Fruit fly (Drosophila melanogaster) whole organism, embryonic: Measurements from ENCODE around the gene Vdup1.
A peak's percentile ranks its signal among the peaks of the same experiment; 100 is the strongest.

Experiments used
- Atf3 ChIP-seq: fragments of 200-800 bp; sonication (Bioruptor generic); optimal IDR thresholded peaks from 3 replicates; lab custom pipeline; 2016; ENCODE audit warnings: missing biosample characterization, missing genetic modification characterization
- CG10147 ChIP-seq: fragments of 200-800 bp; sonication (Bioruptor generic); optimal IDR thresholded peaks from 2 replicates; lab custom pipeline; 2019; ENCODE audit warnings: missing biosample characterization, mild to moderate bottlenecking, missing genetic modification characterization, moderate library complexity
- CG10267 ChIP-seq: fragments of 200-800 bp; sonication (Bioruptor generic); optimal IDR thresholded peaks from 2 replicates; lab custom pipeline; 2018; ENCODE audit warnings: missing biosample characterization, mild to moderate bottlenecking, missing genetic modification characterization, moderate library complexity
- CG10979 ChIP-seq: fragments of 200-800 bp; sonication (Bioruptor generic); optimal IDR thresholded peaks from 2 replicates; lab custom pipeline; 2018; ENCODE audit warnings: missing biosample characterization, mild to moderate bottlenecking, missing genetic modification characterization, moderate library complexity
- CG12071 ChIP-seq: fragments of 200-800 bp; sonication (Bioruptor generic); optimal IDR thresholded peaks from 3 replicates; lab custom pipeline; 2018; ENCODE audit warnings: missing biosample characterization, mild to moderate bottlenecking, missing genetic modification characterization
- CG12299 ChIP-seq: fragments of 200-800 bp; sonication (Bioruptor generic); optimal IDR thresholded peaks from 2 replicates; lab custom pipeline; 2018; ENCODE audit warnings: missing biosample characterization, mild to moderate bottlenecking, missing genetic modification characterization
- CG15011 ChIP-seq: fragments of 200-800 bp; sonication (Bioruptor generic); optimal IDR thresholded peaks from 3 replicates; lab custom pipeline; 2018; ENCODE audit warnings: missing biosample characterization, mild to moderate bottlenecking, missing genetic modification characterization
- CG1602 ChIP-seq: fragments of 200-800 bp; sonication (Bioruptor generic); optimal IDR thresholded peaks from 3 replicates; lab custom pipeline; 2016; ENCODE audit warnings: missing biosample characterization, missing genetic modification characterization
- CG17186 ChIP-seq: fragments of 200-800 bp; sonication (Bioruptor generic); optimal IDR thresholded peaks from 3 replicates; lab custom pipeline; 2017; ENCODE audit warnings: missing biosample characterization, missing genetic modification reagents, missing genetic modification characterization
- CG2712 ChIP-seq: fragments of 200-800 bp; optimal IDR thresholded peaks from 3 replicates; lab custom pipeline; 2019; ENCODE audit warnings: missing biosample characterization, mild to moderate bottlenecking, missing genetic modification characterization, moderate library complexity
- CG2875 ChIP-seq: fragments of 200-800 bp; sonication (Bioruptor generic); optimal IDR thresholded peaks from 2 replicates; lab custom pipeline; 2017; ENCODE audit warnings: missing biosample characterization, mild to moderate bottlenecking, missing genetic modification characterization, missing genetic modification reagents
- CG33557 ChIP-seq: fragments of 200-800 bp; sonication (Bioruptor generic); optimal IDR thresholded peaks from 2 replicates; lab custom pipeline; 2019; ENCODE audit warnings: missing biosample characterization, mild to moderate bottlenecking, missing genetic modification characterization, moderate library complexity
- CG34376 ChIP-seq: fragments of 200-800 bp; sonication (Bioruptor generic); optimal IDR thresholded peaks from 2 replicates; lab custom pipeline; 2018; ENCODE audit warnings: missing biosample characterization, mild to moderate bottlenecking, missing genetic modification characterization
- CG3838 ChIP-seq: fragments of 200-800 bp; sonication (Bioruptor generic); optimal IDR thresholded peaks from 3 replicates; lab custom pipeline; 2016; ENCODE audit warnings: missing biosample characterization, missing genetic modification characterization
- CG6683 ChIP-seq: fragments of 200-800 bp; sonication (Bioruptor generic); optimal IDR thresholded peaks from 2 replicates; lab custom pipeline; 2017; ENCODE audit warnings: missing biosample characterization, mild to moderate bottlenecking, missing genetic modification characterization, missing genetic modification reagents
- CG6854 ChIP-seq: fragments of 200-800 bp; sonication (Bioruptor generic); optimal IDR thresholded peaks from 3 replicates; lab custom pipeline; 2017; ENCODE audit warnings: missing biosample characterization, mild to moderate bottlenecking, missing genetic modification characterization
- CG7786 ChIP-seq: fragments of 200-800 bp; sonication (Bioruptor generic); optimal IDR thresholded peaks from 2 replicates; lab custom pipeline; 2016; ENCODE audit warnings: missing biosample characterization, missing genetic modification characterization
- CoRest ChIP-seq: fragments of 200-800 bp; sonication (Bioruptor generic); optimal IDR thresholded peaks from 3 replicates; lab custom pipeline; 2018; ENCODE audit warnings: missing biosample characterization, mild to moderate bottlenecking, missing genetic modification characterization, moderate library complexity
- Dip3 ChIP-seq: fragments of 200-800 bp; sonication (Bioruptor generic); optimal IDR thresholded peaks from 3 replicates; lab custom pipeline; 2016; ENCODE audit warnings: missing biosample characterization, missing genetic modification characterization
- Doc3 ChIP-seq: fragments of 200-800 bp; sonication (Bioruptor generic); IDR thresholded peaks from 3 replicates; pipeline ENCODE4 v1.3.6; 2022; ENCODE audit warnings: missing biosample characterization, missing genetic modification characterization; ENCODE audit not compliant: partially characterized antibody
- Dp ChIP-seq: fragments of 200-800 bp; sonication (Bioruptor generic); optimal IDR thresholded peaks from 2 replicates; lab custom pipeline; 2018; ENCODE audit warnings: missing biosample characterization, mild to moderate bottlenecking, missing genetic modification characterization, moderate library complexity
- E2f1 ChIP-seq: fragments of 200-800 bp; sonication (Bioruptor generic); IDR thresholded peaks from 2 replicates; pipeline ENCODE4 v1.3.6; 2022; ENCODE audit warnings: missing biosample characterization, missing genetic modification characterization
- H15 ChIP-seq: fragments of 200-800 bp; sonication (Bioruptor generic); IDR thresholded peaks from 3 replicates; pipeline ENCODE4 v1.3.6; 2022; ENCODE audit warnings: missing biosample characterization, missing genetic modification characterization
- H2.0 ChIP-seq: fragments of 200-800 bp; sonication (Bioruptor generic); IDR thresholded peaks from 2 replicates; pipeline ENCODE4 v1.3.6; 2022; ENCODE audit warnings: missing biosample characterization, missing genetic modification characterization
- Lpt ChIP-seq: fragments of >200 bp; optimal IDR thresholded peaks from 2 replicates; lab custom pipeline; 2018; ENCODE audit warnings: missing biosample characterization, missing genetic modification characterization
- Mrtf ChIP-seq: fragments of 200-800 bp; sonication (Bioruptor generic); IDR thresholded peaks from 3 replicates; pipeline ENCODE4 v1.3.6; 2022; ENCODE audit warnings: missing biosample characterization, missing genetic modification characterization
- Ravus ChIP-seq: fragments of 200-800 bp; sonication (Bioruptor generic); IDR thresholded peaks from 2 replicates; pipeline ENCODE4 v1.3.6; 2022; ENCODE audit warnings: missing biosample characterization, missing genetic modification characterization
- Rx ChIP-seq: fragments of 200-800 bp; sonication (Bioruptor generic); IDR thresholded peaks from 2 replicates; pipeline ENCODE4 v1.3.6; 2022; ENCODE audit warnings: missing biosample characterization, missing genetic modification characterization
- Sin3A ChIP-seq: fragments of >200 bp; optimal IDR thresholded peaks from 2 replicates; lab custom pipeline; 2018
- ash1 ChIP-seq: fragments of 200-800 bp; sonication (Bioruptor generic); optimal IDR thresholded peaks from 2 replicates; lab custom pipeline; 2018; ENCODE audit warnings: missing biosample characterization, mild to moderate bottlenecking, missing genetic modification characterization
- bcd ChIP-seq: fragments of 200-800 bp; sonication (Bioruptor generic); optimal IDR thresholded peaks from 2 replicates; lab custom pipeline; 2017; ENCODE audit warnings: missing biosample characterization, mild to moderate bottlenecking, missing genetic modification characterization
- disco-r ChIP-seq: fragments of 200-800 bp; sonication (Bioruptor generic); optimal IDR thresholded peaks from 2 replicates; lab custom pipeline; 2016; ENCODE audit warnings: missing biosample characterization, missing genetic modification characterization
- dmrt11E ChIP-seq: fragments of 200-800 bp; sonication (Bioruptor generic); optimal IDR thresholded peaks from 3 replicates; lab custom pipeline; 2018; ENCODE audit warnings: missing biosample characterization, mild to moderate bottlenecking, missing genetic modification characterization, moderate library complexity
- ewg ChIP-seq: fragments of 200-800 bp; sonication (Bioruptor generic); optimal IDR thresholded peaks from 3 replicates; lab custom pipeline; 2017; ENCODE audit warnings: mild to moderate bottlenecking, missing biosample characterization, missing genetic modification reagents, missing genetic modification characterization
- fd102C ChIP-seq: fragments of 200-800 bp; sonication (Bioruptor generic); optimal IDR thresholded peaks from 2 replicates; lab custom pipeline; 2018; ENCODE audit warnings: missing biosample characterization, mild to moderate bottlenecking, missing genetic modification characterization, moderate library complexity
- her ChIP-seq: fragments of 200-800 bp; sonication (Bioruptor generic); optimal IDR thresholded peaks from 2 replicates; lab custom pipeline; 2016; ENCODE audit warnings: missing biosample characterization, missing genetic modification characterization
- hkb ChIP-seq, 2 experiments: fragments of 200-800 bp in 1 of 2; fragments of >200 bp in 1 of 2; sonication (Bioruptor generic) in 1 of 2; IDR thresholded peaks in 1 of 2; optimal IDR thresholded peaks in 1 of 2; 2 replicates each; pipeline versions ENCODE4 v1.3.6 to Lab custom; 2017 to 2022; ENCODE audit warnings: missing biosample characterization in 1 of 2, missing genetic modification characterization in 1 of 2
- kay ChIP-seq: fragments of 200-800 bp; sonication (Bioruptor generic); optimal IDR thresholded peaks from 2 replicates; lab custom pipeline; 2016; ENCODE audit warnings: missing biosample characterization, missing genetic modification characterization
- lbe ChIP-seq: fragments of 200-800 bp; sonication (Bioruptor generic); optimal IDR thresholded peaks from 2 replicates; lab custom pipeline; 2016; ENCODE audit warnings: missing biosample characterization, mild to moderate bottlenecking, missing genetic modification characterization
- mld ChIP-seq: fragments of 200-800 bp; sonication (Bioruptor generic); IDR thresholded peaks from 3 replicates; pipeline ENCODE4 v1.3.6; 2022; ENCODE audit warnings: missing biosample characterization, missing genetic modification characterization; ENCODE audit not compliant: partially characterized antibody
- nau ChIP-seq: fragments of 200-800 bp; sonication (Bioruptor generic); optimal IDR thresholded peaks from 3 replicates; lab custom pipeline; 2017; ENCODE audit warnings: missing biosample characterization, mild to moderate bottlenecking, missing genetic modification characterization, missing genetic modification reagents
- otp ChIP-seq: fragments of 200-800 bp; sonication (Bioruptor generic); IDR thresholded peaks from 3 replicates; pipeline ENCODE4, ENCODE4 v1.3.6; 2022; ENCODE audit warnings: missing biosample characterization, missing genetic modification characterization
- prd ChIP-seq, 3 experiments: fragments of >200 bp in 2 of 3; fragments of 200-800 bp in 1 of 3; sonication (Bioruptor generic) in 1 of 3; optimal IDR thresholded peaks in 2 of 3; IDR thresholded peaks in 1 of 3; 2 replicates in 2 of 3; 3 replicates in 1 of 3; pipeline versions ENCODE4 v1.3.6 to Lab custom; 2017 to 2022; ENCODE audit warnings: missing biosample characterization in 1 of 3, missing genetic modification characterization in 1 of 3
- rib ChIP-seq: fragments of 200-800 bp; sonication (Bioruptor generic); IDR thresholded peaks from 2 replicates; pipeline ENCODE4 v1.3.6; 2022; ENCODE audit warnings: missing biosample characterization, missing genetic modification characterization
- ro ChIP-seq: fragments of 200-800 bp; sonication (Bioruptor generic); IDR thresholded peaks from 2 replicates; pipeline ENCODE4 v1.3.6; 2022; ENCODE audit warnings: missing biosample characterization, missing genetic modification characterization
- row ChIP-seq: fragments of 200-800 bp; sonication (Bioruptor generic); IDR thresholded peaks from 3 replicates; pipeline ENCODE4 v1.3.6; 2022; ENCODE audit warnings: missing biosample characterization, missing genetic modification characterization
- sim ChIP-seq: fragments of 200-800 bp; sonication (Bioruptor generic); IDR thresholded peaks from 2 replicates; pipeline ENCODE4 v1.3.6; 2022; ENCODE audit warnings: missing biosample characterization, missing genetic modification characterization
- slou ChIP-seq: fragments of 200-800 bp; sonication (Bioruptor generic); optimal IDR thresholded peaks from 3 replicates; lab custom pipeline; 2016; ENCODE audit warnings: missing biosample characterization, missing genetic modification characterization

Vdup1 gene

DNA sequence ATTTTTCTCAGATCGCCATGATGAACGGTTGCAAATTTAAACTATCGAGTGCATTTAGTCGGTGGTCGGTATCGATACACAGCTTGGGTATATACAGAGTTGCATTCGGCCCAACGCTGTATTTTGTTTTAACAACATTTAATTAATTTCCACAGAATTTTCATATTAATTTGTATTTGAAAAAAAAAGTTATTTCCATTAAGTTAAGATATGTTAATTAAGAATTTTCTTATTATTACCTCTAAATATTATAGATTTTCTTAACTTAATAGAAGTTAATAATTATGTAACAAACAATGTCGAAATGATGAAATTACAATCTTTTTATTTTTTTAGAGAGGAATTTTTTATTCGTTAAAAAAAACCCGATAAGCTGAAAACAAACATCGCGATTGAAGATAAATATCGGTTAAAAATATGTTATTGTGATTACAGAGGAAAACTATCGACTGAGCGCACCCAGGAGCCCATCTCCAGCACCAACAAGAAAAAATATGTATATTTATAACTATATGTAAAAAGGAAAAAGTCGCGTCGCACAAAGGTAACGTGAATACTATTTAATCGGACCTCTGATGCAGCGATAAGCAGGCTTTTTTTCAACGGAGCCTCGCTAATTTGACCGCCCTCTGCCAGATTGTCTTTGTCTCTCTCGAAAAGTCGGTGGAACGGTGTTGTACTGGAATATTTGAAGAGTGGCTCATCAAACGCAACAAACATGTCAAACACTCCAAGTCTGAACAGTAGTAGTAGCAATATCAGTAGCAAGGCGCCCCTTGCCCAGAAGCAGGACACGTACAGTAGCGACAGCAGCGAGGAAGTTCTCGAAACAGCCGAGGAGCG lies 21.2 kb upstream of the Vdup1 start, which contains the start of the genes rno and mri (continued):
- TF ChIP-seq CG2875 = peak; percentile 4
- TF ChIP-seq CG6854 (GFP tag; lab: Kevin White, UChicago) = no peak
- peak; percentile 73 for TF ChIP-seq H2.0 (GFP tag; lab: Robert Waterston, UW)
- no peak for TF ChIP-seq Lpt (GFP tag; lab: Kevin White, UChicago)
- no peak for TF ChIP-seq her
- no peak for TF ChIP-seq slou (GFP tag; lab: Kevin White, UChicago)
- TF ChIP-seq fd102C (GFP tag; lab: Kevin White, UChicago) = no peak
- peak; percentile 24 for TF ChIP-seq ewg (GFP tag; lab: Kevin White, UChicago)
- peak; percentile 61 for TF ChIP-seq CG33557 (GFP tag; lab: Kevin White, UChicago)
- TF ChIP-seq dmrt11E (tag; lab: Kevin White, UChicago) = peak; percentile 76
- peak; percentile 64 for TF ChIP-seq bcd
- no peak for TF ChIP-seq CG17186 (GFP tag; lab: Kevin White, UChicago)
- peak; percentile 86 for TF ChIP-seq CG2712 (tag; lab: Kevin White, UChicago)
- peak; percentile 91 for TF ChIP-seq Doc3 (GFP tag; lab: Robert Waterston, UW)
- peak; percentile 88 for TF ChIP-seq CoRest
- TF ChIP-seq row (GFP tag; lab: Robert Waterston, UW) = peak; percentile 86
- no peak for TF ChIP-seq CG12071 (GFP tag; lab: Kevin White, UChicago)
- TF ChIP-seq Dp (GFP tag; lab: Kevin White, UChicago) = no peak
- TF ChIP-seq Ravus (GFP tag; lab: Robert Waterston, UW) = peak; percentile 28
- TF ChIP-seq CG34376 (GFP tag; lab: Kevin White, UChicago) = peak; percentile 22
- TF ChIP-seq rib (GFP tag; lab: Robert Waterston, UW) = no peak
- no peak for TF ChIP-seq CG7786 (GFP tag; lab: Kevin White, UChicago)
- TF ChIP-seq ro = no peak
- TF ChIP-seq nau (GFP tag; lab: Kevin White, UChicago) = no peak
- TF ChIP-seq sim = no peak
- no peak for TF ChIP-seq CG15011 (GFP tag; lab: Kevin White, UChicago)
- peak; percentile 70 for TF ChIP-seq CG1602
- TF ChIP-seq CG10147 = peak; percentile 53
- TF ChIP-seq CG10979 (tag; lab: Kevin White, UChicago) = peak; percentile 67
- no peak for TF ChIP-seq ash1 (GFP tag; lab: Kevin White, UChicago)
- peak; percentile 76 for TF ChIP-seq CG10267 (tag; lab: Kevin White, UChicago)
- peak; percentile 33 for TF ChIP-seq kay (GFP tag; lab: Kevin White, UChicago)
- peak; percentile 72 for TF ChIP-seq E2f1
- TF ChIP-seq CG3838 (GFP tag; lab: Kevin White, UChicago) = no peak
- TF ChIP-seq Mrtf (GFP tag; lab: Robert Waterston, UW) = 0 out of 3 replicates have a peak, but pooled peaks have one; percentile 42
- TF ChIP-seq lbe = peak; percentile 59
- TF ChIP-seq Dip3 = no peak
- 0 out of 3 replicates have a peak, but pooled peaks have one; percentile 41 for TF ChIP-seq H15 (GFP tag; lab: Robert Waterston, UW)
- TF ChIP-seq Rx (GFP tag; lab: Robert Waterston, UW) = 0 out of 2 replicates have a peak, but pooled peaks have one; percentile 19
- peak; percentile 68 for TF ChIP-seq CG12299
- TF ChIP-seq hkb (optimal IDR thresholded peaks at IDR 0.05; lab: Kevin White, UChicago) = no peak
- peak; percentile 66 for TF ChIP-seq hkb (GFP tag; IDR thresholded peaks at IDR 0.05; lab: Robert Waterston, UW)
- peak; percentile 15 for TF ChIP-seq CG6683 (GFP tag; lab: Kevin White, UChicago)
- TF ChIP-seq mld = peak; percentile 80
- TF ChIP-seq prd (optimal IDR thresholded peaks at IDR 0.05; lab: Kevin White, UChicago) = no peak
- peak; percentile 80 for TF ChIP-seq prd (GFP tag; IDR thresholded peaks at IDR 0.05; lab: Robert Waterston, UW)
- TF ChIP-seq Atf3 (GFP tag; lab: Kevin White, UChicago) = peak; percentile 33
- 0 out of 3 replicates have a peak, but pooled peaks have one; percentile 32 for TF ChIP-seq otp (GFP tag; lab: Robert Waterston, UW)
- TF ChIP-seq Sin3A = no peak
- TF ChIP-seq disco-r (GFP tag; lab: Kevin White, UChicago) = no peak
